Worm (Caenorhabditis elegans) whole organism, young adult: ENCODE data around the gene tric-1B.2.

Experiments
- F49E8.2 ChIP-seq: sonication (generic microtip); optimal IDR thresholded peaks from 3 replicates; lab custom pipeline; 2017; ENCODE audit warnings: missing genetic modification characterization, mild to moderate bottlenecking, missing compliant biosample characterization, antibody characterized with exemption, moderate library complexity; ENCODE audit not compliant: insufficient read depth
- cebp-1 ChIP-seq, 2 experiments: fragments of 200-800 bp in 1 of 2; sonication (Bioruptor generic) in 1 of 2; sonication (generic microtip) in 1 of 2; IDR thresholded peaks in 1 of 2; optimal IDR thresholded peaks in 1 of 2; 2 replicates each; pipeline versions ENCODE4 v1.3.6 to Lab custom; 2017 to 2022; ENCODE audit warnings: missing compliant biosample characterization in 2 of 2, missing genetic modification characterization in 2 of 2, mild to moderate bottlenecking in 1 of 2, missing genetic modification reagents in 1 of 2, moderate library complexity in 1 of 2
- dox-1 ChIP-seq: fragments of 200-800 bp; sonication (Bioruptor generic); IDR thresholded peaks from 2 replicates; pipeline ENCODE4 v1.3.6; 2022; ENCODE audit warnings: missing genetic modification reagents, missing genetic modification characterization, missing compliant biosample characterization
- gei-17 ChIP-seq: fragments of 200-800 bp; sonication (Bioruptor generic); optimal IDR thresholded peaks from 2 replicates; lab custom pipeline; 2018; ENCODE audit warnings: mild to moderate bottlenecking, missing genetic modification characterization, missing compliant biosample characterization
- let-607 ChIP-seq, 2 experiments: fragments of 200-800 bp in 1 of 2; sonication (Bioruptor generic) in 1 of 2; sonication (generic microtip) in 1 of 2; optimal IDR thresholded peaks; 2 replicates each; lab custom pipeline; 2016 to 2018; ENCODE audit warnings: mild to moderate bottlenecking in 2 of 2, missing compliant biosample characterization in 2 of 2, missing genetic modification characterization in 2 of 2, moderate library complexity in 2 of 2, missing genotype in 1 of 2
- lsy-27 ChIP-seq: sonication (generic microtip); optimal IDR thresholded peaks from 2 replicates; lab custom pipeline; 2017; ENCODE audit warnings: missing genetic modification characterization, mild to moderate bottlenecking, missing compliant biosample characterization, antibody characterized with exemption, missing genotype, borderline replicate concordance; ENCODE audit not compliant: insufficient read depth
- nhr-179 ChIP-seq: sonication (generic microtip); optimal IDR thresholded peaks from 2 replicates; lab custom pipeline; 2016; ENCODE audit warnings: mild to moderate bottlenecking, missing genetic modification characterization, missing compliant biosample characterization
- nhr-90 ChIP-seq: sonication (generic microtip); optimal IDR thresholded peaks from 2 replicates; lab custom pipeline; 2016; ENCODE audit warnings: missing genotype, mild to moderate bottlenecking, missing genetic modification characterization, missing compliant biosample characterization
- snpc-3.4 ChIP-seq: sonication (generic microtip); optimal IDR thresholded peaks from 2 replicates; lab custom pipeline; 2017; ENCODE audit warnings: missing genetic modification characterization, mild to moderate bottlenecking, missing compliant biosample characterization, antibody characterized with exemption, moderate library complexity, missing genotype, missing genetic modification reagents
- ztf-28 ChIP-seq: fragments of 200-800 bp; sonication (Bioruptor generic); IDR thresholded peaks from 2 replicates; pipeline ENCODE4 v1.3.6; 2022; ENCODE audit warnings: missing genetic modification reagents, missing genetic modification characterization, missing compliant biosample characterization

- TF ChIP-seq nhr-179 (tag; lab: Kevin White, UChicago) (no peak), let-607 (tag; optimal IDR thresholded peaks at IDR 0.05; lab: Kevin White, UChicago) (no peak), ztf-28 (GFP tag; lab: Robert Waterston, UW) (no peak), F49E8.2 (no peak), cebp-1 (GFP tag; IDR thresholded peaks at IDR 0.05; lab: Robert Waterston, UW) (no peak), cebp-1 (tag; optimal IDR thresholded peaks at IDR 0.05; lab: Kevin White, UChicago) (no peak), gei-17 (GFP tag; lab: Kevin White, UChicago) (no peak), snpc-3.4 (tag; lab: Kevin White, UChicago) (no peak), lsy-27 (no peak), nhr-90 (no peak), dox-1 (GFP tag; lab: Robert Waterston, UW) (no peak)
Observed at ce11 chrII:12255545-12256233, 23.5 kb downstream of the tric-1B.2 start.
